Worm (Caenorhabditis elegans): ENCODE data around the gene srx-110.

- TF ChIP-seq F33H1.4 (GFP tag; IDR thresholded peaks at IDR 0.05) (no peak), rec-8 (tag; optimal IDR thresholded peaks at IDR 0.05) (no peak), T07F8.4 (tag; optimal IDR thresholded peaks at IDR 0.05) (no peak), F55B11.4 (tag; optimal IDR thresholded peaks at IDR 0.05; ENCODE audit: borderline replicate concordance, insufficient read depth) (no peak), sdz-38 (tag; optimal IDR thresholded peaks at IDR 0.05) (no peak), ama-1 (optimal IDR thresholded peaks at IDR 0.05) (no peak), ama-1 (GFP tag; optimal IDR thresholded peaks at IDR 0.05) (no peak), pha-4 (tag; optimal IDR thresholded peaks at IDR 0.05) (no peak), snpc-1.1 (tag; optimal IDR thresholded peaks at IDR 0.05; ENCODE audit: insufficient read depth) (no peak), somi-1 (GFP tag; optimal IDR thresholded peaks at IDR 0.05) (no peak), Y53G8AR.9 (GFP tag; conservative IDR thresholded peaks at IDR 0.05) (no peak)
Measured at ce11 chrII:3664470-3664869, 44.9 kb upstream of the srx-110 start, which contains the start of gene F19B10.3.
